Worm (Caenorhabditis elegans) whole organism, L4 larva: ENCODE results near the gene Y20C6A.4.

ENCODE experiments used
- D1046.2 ChIP-seq: fragments of 200-800 bp; sonication (Bioruptor generic); IDR thresholded peaks from 2 replicates; pipeline ENCODE4 v1.3.6; 2022; ENCODE audit warnings: missing genetic modification characterization, missing compliant biosample characterization
- R02D3.7 ChIP-seq: fragments of 150-350 bp; sonication (generic microtip); optimal IDR thresholded peaks from 3 replicates; lab custom pipeline; 2014; ENCODE audit warnings: missing biosample characterization, missing genetic modification characterization
- aly-2 ChIP-seq: sonication (generic microtip); optimal IDR thresholded peaks from 2 replicates; lab custom pipeline; 2018; ENCODE audit warnings: missing biosample characterization, missing genetic modification characterization
- ama-1 ChIP-seq: fragments of 150-350 bp; optimal IDR thresholded peaks from 2 replicates; lab custom pipeline; 2014; ENCODE audit warnings: inconsistent platforms, mixed read lengths
- ceh-28 ChIP-seq: fragments of 150-350 bp; optimal IDR thresholded peaks from 2 replicates; lab custom pipeline; 2014; ENCODE audit warnings: missing biosample characterization, missing genetic modification reagents, missing genetic modification characterization
- ceh-82 ChIP-seq: sonication (generic microtip); optimal IDR thresholded peaks from 2 replicates; lab custom pipeline; 2017; ENCODE audit warnings: missing biosample characterization, missing genetic modification characterization
- nhr-237 ChIP-seq: sonication (generic microtip); optimal IDR thresholded peaks from 2 replicates; lab custom pipeline; 2017; ENCODE audit warnings: missing biosample characterization, missing genetic modification characterization
- nhr-28 ChIP-seq: fragments of 150-350 bp; optimal IDR thresholded peaks from 2 replicates; lab custom pipeline; 2014; ENCODE audit warnings: missing biosample characterization, missing genetic modification characterization
- nhr-6 ChIP-seq: fragments of 150-350 bp; optimal IDR thresholded peaks from 2 replicates; lab custom pipeline; 2014; ENCODE audit warnings: missing biosample characterization, missing genetic modification characterization
- skn-1 ChIP-seq: fragments of 150-350 bp; optimal IDR thresholded peaks from 2 replicates; lab custom pipeline; 2014; ENCODE audit warnings: missing biosample characterization, missing genetic modification characterization
- snpc-4 ChIP-seq: fragments of 150-350 bp; optimal IDR thresholded peaks from 2 replicates; lab custom pipeline; 2014; ENCODE audit warnings: missing biosample characterization, missing genetic modification characterization
- unc-62 ChIP-seq, 3 experiments: fragments of 150-350 bp in 1 of 3; sonication (generic microtip); optimal IDR thresholded peaks in 2 of 3; peaks in 1 of 3; 1 replicate in 1 of 3; 2 replicates in 2 of 3; lab custom pipeline; 2014 to 2017; ENCODE audit warnings: missing biosample characterization in 3 of 3, missing genetic modification characterization in 3 of 3, missing genetic modification reagents in 3 of 3, missing genotype in 1 of 3
- zag-1 ChIP-seq: fragments of 150-350 bp; optimal IDR thresholded peaks from 2 replicates; lab custom pipeline; 2014; ENCODE audit warnings: missing biosample characterization, missing genetic modification characterization

DNA sequence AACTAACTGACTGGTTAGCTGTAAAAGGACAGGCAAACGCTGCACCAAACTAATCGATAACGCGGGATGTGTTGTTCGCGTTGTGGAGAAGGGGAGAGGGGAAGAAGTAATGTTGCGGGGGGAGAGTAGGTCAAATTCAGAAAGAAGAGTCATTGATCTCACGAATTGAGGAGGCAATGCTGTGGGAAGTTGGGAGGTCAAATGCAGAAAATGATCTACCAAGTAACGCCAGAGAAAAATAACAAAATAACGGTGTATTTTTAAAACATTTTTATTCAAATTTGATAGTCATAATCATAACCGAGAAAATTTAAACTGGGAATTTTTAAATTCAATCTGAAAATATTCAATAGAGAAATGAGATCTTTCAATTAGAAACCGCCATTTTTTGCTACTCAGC, 29.9 kb upstream of the Y20C6A.4 start, which contains the start of gene lsy-27:
- TF ChIP-seq nhr-28 (no peak), nhr-237 (tag; lab: Kevin White, UChicago) (no peak), D1046.2 (no peak), unc-62 (GFP tag; optimal IDR thresholded peaks at IDR 0.05 in 1 of 2; lab: Kevin White, UChicago) (no peak), unc-62 (tag; optimal IDR thresholded peaks at IDR 0.05; lab: Kevin White, UChicago) (no peak), ama-1 (no peak), zag-1 (tag; lab: Kevin White, UChicago) (no peak), ceh-82 (tag; lab: Kevin White, UChicago) (no peak), snpc-4 (tag; lab: Kevin White, UChicago) (no peak), skn-1 (no peak), aly-2 (tag; lab: Kevin White, UChicago) (no peak), nhr-6 (tag; lab: Kevin White, UChicago) (no peak), ceh-28 (tag; lab: Kevin White, UChicago) (no peak), R02D3.7 (no peak)
